Fruit fly (Drosophila melanogaster): Measurements from ENCODE around the gene CG12661.

CG12661 gene

dm6 chrX:8893378-8893912 lies 30.0 kb downstream of the CG12661 start:
- TF ChIP-seq CG14711 (tag; optimal IDR thresholded peaks at IDR 0.05) (no peak), kay (GFP tag; ENCODE audit: borderline replicate concordance) (no peak), CG1620 (GFP tag; optimal IDR thresholded peaks at IDR 0.05) (no peak), cnc (optimal IDR thresholded peaks at IDR 0.05) (no peak), Mnt (GFP tag; optimal IDR thresholded peaks at IDR 0.05) (no peak), CG5204 (GFP tag; optimal IDR thresholded peaks at IDR 0.05) (no peak), Hr96 (GFP tag; optimal IDR thresholded peaks at IDR 0.05) (no peak), toe (GFP tag; optimal IDR thresholded peaks at IDR 0.05) (no peak), Clk (GFP tag; optimal IDR thresholded peaks at IDR 0.05) (no peak), ovo (GFP tag; optimal IDR thresholded peaks at IDR 0.05) (no peak), CG7045 (GFP tag; optimal IDR thresholded peaks at IDR 0.05) (no peak), CG11617 (GFP tag; optimal IDR thresholded peaks at IDR 0.05) (no peak), bab1 (GFP tag; optimal IDR thresholded peaks at IDR 0.05) (no peak)

dm6 chrX:8892445-8893009 lies 31.0 kb downstream of the CG12661 start:
- TF ChIP-seq CG7101 (tag; optimal IDR thresholded peaks at IDR 0.05): peak; percentile 53
- TF ChIP-seq CG1620 (GFP tag; optimal IDR thresholded peaks at IDR 0.05): no peak
- TF ChIP-seq CG11617 (GFP tag; optimal IDR thresholded peaks at IDR 0.05): no peak
- no peak for TF ChIP-seq Mnt (GFP tag; optimal IDR thresholded peaks at IDR 0.05)
- no peak for TF ChIP-seq CG12768 (GFP tag; optimal IDR thresholded peaks at IDR 0.05)
- TF ChIP-seq CG5204 (GFP tag; optimal IDR thresholded peaks at IDR 0.05): peak; percentile 10
- no peak for TF ChIP-seq pad (GFP tag; optimal IDR thresholded peaks at IDR 0.05)
- TF ChIP-seq ovo (GFP tag; optimal IDR thresholded peaks at IDR 0.05): no peak
- no peak for TF ChIP-seq cnc (optimal IDR thresholded peaks at IDR 0.05)
- peak; percentile 76 for TF ChIP-seq bab1 (GFP tag; optimal IDR thresholded peaks at IDR 0.05)
- no peak for TF ChIP-seq CG33017 (tag; optimal IDR thresholded peaks at IDR 0.05)
- TF ChIP-seq CG7045 (GFP tag; optimal IDR thresholded peaks at IDR 0.05): no peak
- TF ChIP-seq Crg-1 (GFP tag; optimal IDR thresholded peaks at IDR 0.05): no peak
- TF ChIP-seq Clk (GFP tag; optimal IDR thresholded peaks at IDR 0.05): no peak
- TF ChIP-seq cic (GFP tag; optimal IDR thresholded peaks at IDR 0.05): no peak
- no peak for TF ChIP-seq toe (GFP tag; optimal IDR thresholded peaks at IDR 0.05)
- TF ChIP-seq CG14711 (tag; optimal IDR thresholded peaks at IDR 0.05): peak; percentile 7
- no peak for TF ChIP-seq kay (GFP tag; ENCODE audit: borderline replicate concordance)
- peak; percentile 19 for TF ChIP-seq tj (GFP tag; optimal IDR thresholded peaks at IDR 0.05)
- no peak for TF ChIP-seq Hr96 (GFP tag; optimal IDR thresholded peaks at IDR 0.05)

- TF ChIP-seq Mnt (GFP tag; optimal IDR thresholded peaks at IDR 0.05): peak; percentile 52
- TF ChIP-seq CG33017 (tag; optimal IDR thresholded peaks at IDR 0.05): no peak
- TF ChIP-seq ovo (GFP tag; optimal IDR thresholded peaks at IDR 0.05): peak; percentile 82
- TF ChIP-seq Crg-1 (GFP tag; optimal IDR thresholded peaks at IDR 0.05): peak; percentile 40
- TF ChIP-seq CG14711 (tag; optimal IDR thresholded peaks at IDR 0.05): peak; percentile 42
- TF ChIP-seq bab1 (GFP tag; optimal IDR thresholded peaks at IDR 0.05): peak; percentile 49
- TF ChIP-seq CG11617 (GFP tag; optimal IDR thresholded peaks at IDR 0.05): peak; percentile 37
- no peak for TF ChIP-seq cnc (optimal IDR thresholded peaks at IDR 0.05)
- no peak for TF ChIP-seq toe (GFP tag; optimal IDR thresholded peaks at IDR 0.05)
- peak; percentile 88 for TF ChIP-seq tj (GFP tag; optimal IDR thresholded peaks at IDR 0.05)
- TF ChIP-seq CG5204 (GFP tag; optimal IDR thresholded peaks at IDR 0.05): peak; percentile 33
These were observed 31.8 kb downstream of the CG12661 start for dm6 chrX:8891565-8892276.

dm6 chrX:8890974-8891373 lies 32.5 kb downstream of the CG12661 start:
- TF ChIP-seq CG7101 (tag; optimal IDR thresholded peaks at IDR 0.05) (no peak), CG5204 (GFP tag; optimal IDR thresholded peaks at IDR 0.05) (peak; percentile 34)

- no peak for TF ChIP-seq CG7045 (GFP tag; optimal IDR thresholded peaks at IDR 0.05)
- TF ChIP-seq CG1620 (GFP tag; optimal IDR thresholded peaks at IDR 0.05): no peak
- TF ChIP-seq Mnt (GFP tag; optimal IDR thresholded peaks at IDR 0.05): peak; percentile 9
- no peak for TF ChIP-seq CG33017 (tag; optimal IDR thresholded peaks at IDR 0.05)
- peak; percentile 18 for TF ChIP-seq bab1 (GFP tag; optimal IDR thresholded peaks at IDR 0.05)
- no peak for TF ChIP-seq CG5204 (GFP tag; optimal IDR thresholded peaks at IDR 0.05)
- peak; percentile 89 for TF ChIP-seq tj (GFP tag; optimal IDR thresholded peaks at IDR 0.05)
These were observed 34.6 kb downstream of the CG12661 start for dm6 chrX:8888861-8889392.

- TF ChIP-seq CG5204 (GFP tag; optimal IDR thresholded peaks at IDR 0.05) (no peak), Hr96 (GFP tag; optimal IDR thresholded peaks at IDR 0.05) (no peak), CG7101 (tag; optimal IDR thresholded peaks at IDR 0.05) (peak; percentile 8), ovo (GFP tag; optimal IDR thresholded peaks at IDR 0.05) (no peak), cic (GFP tag; optimal IDR thresholded peaks at IDR 0.05) (peak; percentile 13), cnc (optimal IDR thresholded peaks at IDR 0.05) (no peak), CG11617 (GFP tag; optimal IDR thresholded peaks at IDR 0.05) (no peak), toe (GFP tag; optimal IDR thresholded peaks at IDR 0.05) (peak; percentile 19), CG14711 (tag; optimal IDR thresholded peaks at IDR 0.05) (no peak), Mnt (GFP tag; optimal IDR thresholded peaks at IDR 0.05) (peak; percentile 0), pad (GFP tag; optimal IDR thresholded peaks at IDR 0.05) (no peak), tj (GFP tag; optimal IDR thresholded peaks at IDR 0.05) (peak; percentile 29), bab1 (GFP tag; optimal IDR thresholded peaks at IDR 0.05) (no peak), CG1620 (GFP tag; optimal IDR thresholded peaks at IDR 0.05) (no peak)
These were observed 36.1 kb downstream of the CG12661 start for dm6 chrX:8887410-8887809.
